Worm (Caenorhabditis elegans) whole organism, L2 larva: ENCODE measurements around the gene str-146.

ENCODE experiments used
- C34F6.9 ChIP-seq: fragments of 150-350 bp; optimal IDR thresholded peaks from 2 replicates; lab custom pipeline; 2014; ENCODE audit warnings: missing biosample characterization, missing genetic modification characterization
- ZK546.5 ChIP-seq: sonication (generic microtip); optimal IDR thresholded peaks from 2 replicates; lab custom pipeline; 2017; ENCODE audit warnings: missing biosample characterization, missing genetic modification characterization
- mdl-1 ChIP-seq, 2 experiments: fragments of 150-350 bp in 1 of 2; sonication (generic microtip) in 1 of 2; optimal IDR thresholded peaks; 2 replicates each; lab custom pipeline; 2017; ENCODE audit warnings: missing biosample characterization in 2 of 2, missing genetic modification characterization in 2 of 2
- nhr-77 ChIP-seq: fragments of 150-350 bp; optimal IDR thresholded peaks from 2 replicates; lab custom pipeline; 2014; ENCODE audit warnings: missing biosample characterization, missing genetic modification characterization
- sem-4 ChIP-seq: fragments of 150-350 bp; optimal IDR thresholded peaks from 2 replicates; lab custom pipeline; 2014; ENCODE audit warnings: missing biosample characterization, missing genetic modification reagents, missing genetic modification characterization
- unc-39 ChIP-seq: fragments of 150-350 bp; optimal IDR thresholded peaks from 2 replicates; lab custom pipeline; 2014; ENCODE audit warnings: missing biosample characterization, missing genetic modification characterization
- ztf-11 ChIP-seq: sonication (generic microtip); optimal IDR thresholded peaks from 2 replicates; lab custom pipeline; 2017; ENCODE audit warnings: missing biosample characterization, missing genetic modification characterization

DNA sequence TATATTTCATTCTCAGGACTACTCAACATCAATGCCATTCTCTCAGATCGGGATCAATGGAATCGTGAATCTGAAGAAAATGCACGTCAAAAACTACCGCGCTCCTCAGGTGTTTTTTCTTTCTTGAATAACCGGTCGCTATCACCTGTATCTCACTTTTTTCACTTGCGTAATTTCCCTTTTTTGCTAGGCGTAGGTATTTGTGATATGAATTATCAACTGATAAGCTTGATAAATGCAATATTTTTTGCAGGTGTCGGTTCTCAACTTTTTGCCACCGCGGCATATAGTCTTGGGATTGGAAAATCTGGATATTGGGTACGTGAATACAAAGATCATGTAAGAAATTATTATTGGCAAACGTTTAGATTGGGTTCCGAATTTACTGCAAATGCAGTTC, 40.1 kb downstream of the str-146 start:
- TF ChIP-seq ztf-11 (tag; lab: Kevin White, UChicago) (no peak), sem-4 (no peak), unc-39 (no peak), mdl-1 (tag; optimal IDR thresholded peaks at IDR 0.05; lab: Kevin White, UChicago) (no peak), nhr-77 (tag; lab: Kevin White, UChicago) (no peak), ZK546.5 (tag; lab: Kevin White, UChicago) (no peak), C34F6.9 (no peak)
